Fruit fly (Drosophila melanogaster) whole organism, wandering third instar larva: Measurements from ENCODE around the gene CG14109.

ENCODE experiments used
- Abd-B ChIP-seq: fragments of >200 bp; optimal IDR thresholded peaks from 2 replicates; lab custom pipeline; 2017; ENCODE audit warnings: missing biosample characterization, missing genetic modification characterization
- HLH106 ChIP-seq: fragments of 200-800 bp; optimal IDR thresholded peaks from 3 replicates; lab custom pipeline; 2019; ENCODE audit warnings: missing biosample characterization, mild to moderate bottlenecking, missing genetic modification characterization, moderate library complexity
- Hr78 ChIP-seq: fragments of >200 bp; optimal IDR thresholded peaks from 2 replicates; lab custom pipeline; 2017; ENCODE audit warnings: missing biosample characterization, missing genetic modification characterization
- Hr83 ChIP-seq: fragments of 200-300 bp; sonication (Bioruptor generic); optimal IDR thresholded peaks from 2 replicates; lab custom pipeline; 2016; ENCODE audit warnings: missing biosample characterization, mild to moderate bottlenecking, missing genetic modification characterization, moderate library complexity; ENCODE audit not compliant: poor library complexity, severe bottlenecking
- OdsH ChIP-seq: fragments of 200-800 bp; sonication (Bioruptor generic); optimal IDR thresholded peaks from 2 replicates; lab custom pipeline; 2016; ENCODE audit warnings: missing biosample characterization, mild to moderate bottlenecking, missing genetic modification characterization
- ey ChIP-seq: fragments of 200-800 bp; sonication (Bioruptor generic); optimal IDR thresholded peaks from 2 replicates; lab custom pipeline; 2016; ENCODE audit warnings: missing biosample characterization, missing genetic modification characterization
- fru ChIP-seq: fragments of 200-800 bp; sonication (Bioruptor generic); optimal IDR thresholded peaks from 3 replicates; lab custom pipeline; 2016; ENCODE audit warnings: missing biosample characterization, mild to moderate bottlenecking, missing genetic modification characterization
- pan ChIP-seq: fragments of >200 bp; optimal IDR thresholded peaks from 2 replicates; lab custom pipeline; 2017
- psq ChIP-seq: fragments of 200-800 bp; sonication (Bioruptor generic); optimal IDR thresholded peaks from 3 replicates; lab custom pipeline; 2017; ENCODE audit warnings: missing biosample characterization, mild to moderate bottlenecking, missing genetic modification characterization, moderate library complexity
- sage ChIP-seq: fragments of 200-800 bp; sonication (Bioruptor generic); optimal IDR thresholded peaks from 2 replicates; lab custom pipeline; 2016; ENCODE audit warnings: missing biosample characterization, mild to moderate bottlenecking, missing genetic modification characterization
- woc ChIP-seq: sonication (Bioruptor generic); optimal IDR thresholded peaks from 2 replicates; lab custom pipeline; 2016; ENCODE audit warnings: missing biosample characterization, mild to moderate bottlenecking, missing genetic modification characterization

- TF ChIP-seq Hr78 (GFP tag; lab: Kevin White, UChicago) (no peak), pan (no peak), Abd-B (GFP tag; lab: Kevin White, UChicago) (no peak), HLH106 (tag; lab: Kevin White, UChicago) (no peak), psq (GFP tag; lab: Kevin White, UChicago) (no peak), Hr83 (GFP tag; lab: Kevin White, UChicago) (peak; percentile 56), fru (GFP tag; lab: Kevin White, UChicago) (no peak), OdsH (GFP tag; lab: Kevin White, UChicago) (no peak), sage (GFP tag; lab: Kevin White, UChicago) (no peak), ey (peak; percentile 13), woc (GFP tag; lab: Kevin White, UChicago) (no peak)
Measured at dm6 chr3L:13410999-13411398, 29.7 kb upstream of the CG14109 start.
